Worm (Caenorhabditis elegans) whole organism, young adult: ENCODE data around the gene eco-1.

Experiments used
- B0261.1 ChIP-seq: sonication (generic microtip); optimal IDR thresholded peaks from 2 replicates; lab custom pipeline; 2016; ENCODE audit warnings: mild to moderate bottlenecking, missing genetic modification characterization, moderate library complexity, missing compliant biosample characterization
- B0336.3 ChIP-seq: fragments of 200-800 bp; sonication (Bioruptor generic); IDR thresholded peaks from 2 replicates; pipeline ENCODE4 v1.3.6; 2022; ENCODE audit warnings: missing genetic modification characterization, missing compliant biosample characterization
- C17E4.6 ChIP-seq: fragments of 200-800 bp; sonication (Bioruptor generic); IDR thresholded peaks from 2 replicates; pipeline ENCODE4 v1.3.6; 2022; ENCODE audit warnings: missing genetic modification reagents, missing genetic modification characterization, missing compliant biosample characterization
- F23B12.7 ChIP-seq: sonication (generic microtip); optimal IDR thresholded peaks from 2 replicates; lab custom pipeline; 2017; ENCODE audit warnings: missing genetic modification characterization, mild to moderate bottlenecking, missing compliant biosample characterization, antibody characterized with exemption, moderate library complexity; ENCODE audit not compliant: insufficient read depth
- F33H1.4 ChIP-seq: fragments of 200-800 bp; sonication (Bioruptor generic); IDR thresholded peaks from 2 replicates; pipeline ENCODE4 v1.3.6; 2022; ENCODE audit warnings: missing genetic modification reagents, missing genetic modification characterization, missing compliant biosample characterization
- F39B2.1 ChIP-seq: fragments of 200-800 bp; sonication (Bioruptor generic); IDR thresholded peaks from 2 replicates; pipeline ENCODE4 v1.3.6; 2022; ENCODE audit warnings: missing genetic modification reagents, missing genetic modification characterization, missing compliant biosample characterization
- F55B11.4 ChIP-seq: sonication (generic microtip); optimal IDR thresholded peaks from 2 replicates; lab custom pipeline; 2016; ENCODE audit warnings: missing compliant biosample characterization, missing genetic modification characterization, borderline replicate concordance; ENCODE audit not compliant: insufficient read depth
- F57C9.4 ChIP-seq: sonication (generic microtip); optimal IDR thresholded peaks from 2 replicates; lab custom pipeline; 2017; ENCODE audit warnings: mild to moderate bottlenecking, missing genetic modification characterization, missing compliant biosample characterization
- K12H6.12 ChIP-seq: fragments of 200-800 bp; sonication (Bioruptor generic); optimal IDR thresholded peaks from 2 replicates; lab custom pipeline; 2018; ENCODE audit warnings: mild to moderate bottlenecking, missing genetic modification characterization, missing compliant biosample characterization
- T26A5.8 ChIP-seq: sonication (generic microtip); optimal IDR thresholded peaks from 2 replicates; lab custom pipeline; 2016; ENCODE audit warnings: missing genetic modification characterization, missing compliant biosample characterization
- Y53F4B.3 ChIP-seq: fragments of 200-800 bp; sonication (Bioruptor generic); IDR thresholded peaks from 2 replicates; pipeline ENCODE4 v1.3.6; 2022; ENCODE audit warnings: missing genetic modification reagents, missing genetic modification characterization, missing compliant biosample characterization
- Y53G8AR.9 ChIP-seq: fragments of 200-800 bp; sonication (Bioruptor generic); conservative IDR thresholded peaks from 2 replicates; pipeline ENCODE4 v1.3.6; 2022; ENCODE audit warnings: missing genetic modification reagents, missing genetic modification characterization, missing compliant biosample characterization
- Y79H2A.3 ChIP-seq: fragments of 200-800 bp; sonication (Bioruptor generic); conservative IDR thresholded peaks from 2 replicates; pipeline ENCODE4 v1.3.6; 2022; ENCODE audit warnings: missing genetic modification reagents, missing genetic modification characterization, missing compliant biosample characterization
- Y95B8A.8 ChIP-seq: fragments of 200-800 bp; sonication (Bioruptor generic); IDR thresholded peaks from 2 replicates; pipeline ENCODE4 v1.3.6; 2022; ENCODE audit warnings: missing genetic modification reagents, missing genetic modification characterization, missing compliant biosample characterization
- ama-1 ChIP-seq, 3 experiments: fragments of 150-350 bp in 1 of 3; sonication (generic microtip) in 2 of 3; optimal IDR thresholded peaks; 2 replicates each; lab custom pipeline; 2014 to 2018; ENCODE audit warnings: missing biosample characterization in 2 of 3, missing genetic modification characterization in 2 of 3, missing genetic modification reagents in 2 of 3
- aptf-2 ChIP-seq: fragments of 200-800 bp; sonication (Bioruptor generic); conservative IDR thresholded peaks from 2 replicates; pipeline ENCODE4 v1.3.6; 2022; ENCODE audit warnings: missing genetic modification reagents, missing genetic modification characterization, missing compliant biosample characterization
- atf-7 ChIP-seq: sonication (generic microtip); optimal IDR thresholded peaks from 2 replicates; lab custom pipeline; 2017; ENCODE audit warnings: mild to moderate bottlenecking, missing genetic modification characterization, missing compliant biosample characterization
- athp-1 ChIP-seq: sonication (generic microtip); optimal IDR thresholded peaks from 2 replicates; lab custom pipeline; 2017; ENCODE audit warnings: mild to moderate bottlenecking, missing genetic modification characterization, missing compliant biosample characterization
- attf-5 ChIP-seq: fragments of 200-800 bp; sonication (Bioruptor generic); optimal IDR thresholded peaks from 2 replicates; lab custom pipeline; 2018; ENCODE audit warnings: mild to moderate bottlenecking, missing genetic modification characterization, missing compliant biosample characterization
- bed-2 ChIP-seq: fragments of 200-800 bp; sonication (Bioruptor generic); IDR thresholded peaks from 2 replicates; pipeline ENCODE4 v1.3.6; 2022; ENCODE audit warnings: missing genetic modification reagents, missing genetic modification characterization, missing compliant biosample characterization
- cebp-2 ChIP-seq: fragments of 200-800 bp; sonication (Bioruptor generic); IDR thresholded peaks from 2 replicates; pipeline ENCODE4 v1.3.6; 2022; ENCODE audit warnings: missing genetic modification characterization, missing compliant biosample characterization
- ceh-100 ChIP-seq: fragments of 200-800 bp; sonication (Bioruptor generic); IDR thresholded peaks from 2 replicates; pipeline ENCODE4 v1.3.6; 2022; ENCODE audit warnings: missing genetic modification reagents, missing genetic modification characterization, missing compliant biosample characterization
- dox-1 ChIP-seq: fragments of 200-800 bp; sonication (Bioruptor generic); IDR thresholded peaks from 2 replicates; pipeline ENCODE4 v1.3.6; 2022; ENCODE audit warnings: missing genetic modification reagents, missing genetic modification characterization, missing compliant biosample characterization
- fkh-3 ChIP-seq: sonication (generic microtip); optimal IDR thresholded peaks from 2 replicates; lab custom pipeline; 2016; ENCODE audit warnings: mild to moderate bottlenecking, missing genetic modification characterization, missing compliant biosample characterization
- hmg-1.2 ChIP-seq: fragments of 200-800 bp; sonication (Bioruptor generic); IDR thresholded peaks from 2 replicates; pipeline ENCODE4 v1.3.6; 2022; ENCODE audit warnings: missing genetic modification reagents, missing genetic modification characterization, missing compliant biosample characterization
- hsf-1 ChIP-seq: fragments of 200-800 bp; sonication (Bioruptor generic); IDR thresholded peaks from 2 replicates; pipeline ENCODE4 v1.3.6; 2022; ENCODE audit warnings: missing genetic modification reagents, missing genetic modification characterization, missing compliant biosample characterization
- let-607 ChIP-seq, 2 experiments: fragments of 200-800 bp in 1 of 2; sonication (Bioruptor generic) in 1 of 2; sonication (generic microtip) in 1 of 2; optimal IDR thresholded peaks; 2 replicates each; lab custom pipeline; 2016 to 2018; ENCODE audit warnings: mild to moderate bottlenecking in 2 of 2, missing compliant biosample characterization in 2 of 2, missing genetic modification characterization in 2 of 2, moderate library complexity in 2 of 2, missing genotype in 1 of 2
- lin-26 ChIP-seq: fragments of 200-800 bp; sonication (Bioruptor generic); IDR thresholded peaks from 2 replicates; pipeline ENCODE4 v1.3.6; 2022; ENCODE audit warnings: missing genetic modification reagents, missing genetic modification characterization, missing compliant biosample characterization
- lin-40 ChIP-seq: sonication (generic microtip); optimal IDR thresholded peaks from 2 replicates; lab custom pipeline; 2016; ENCODE audit warnings: missing genetic modification characterization, mild to moderate bottlenecking, missing compliant biosample characterization, missing genotype, missing genetic modification reagents
- lin-54 ChIP-seq: fragments of 200-800 bp; sonication (Bioruptor generic); optimal IDR thresholded peaks from 2 replicates; lab custom pipeline; 2018; ENCODE audit warnings: mild to moderate bottlenecking, missing genetic modification characterization, missing compliant biosample characterization
- lir-1 ChIP-seq: fragments of 200-800 bp; sonication (Bioruptor generic); conservative IDR thresholded peaks from 2 replicates; pipeline ENCODE4 v1.3.6; 2022; ENCODE audit warnings: missing genetic modification reagents, missing genetic modification characterization, missing compliant biosample characterization
- lsy-27 ChIP-seq: sonication (generic microtip); optimal IDR thresholded peaks from 2 replicates; lab custom pipeline; 2017; ENCODE audit warnings: missing genetic modification characterization, mild to moderate bottlenecking, missing compliant biosample characterization, antibody characterized with exemption, missing genotype, borderline replicate concordance; ENCODE audit not compliant: insufficient read depth
- madf-10 ChIP-seq: sonication (generic microtip); optimal IDR thresholded peaks from 2 replicates; lab custom pipeline; 2016; ENCODE audit warnings: mild to moderate bottlenecking, missing genetic modification characterization, missing compliant biosample characterization
- madf-8 ChIP-seq: fragments of 200-800 bp; sonication (Bioruptor generic); conservative IDR thresholded peaks from 2 replicates; pipeline ENCODE4 v1.3.6; 2022; ENCODE audit warnings: missing genetic modification reagents, missing genetic modification characterization, missing compliant biosample characterization
- mcd-1 ChIP-seq: fragments of 200-800 bp; sonication (Bioruptor generic); IDR thresholded peaks from 2 replicates; pipeline ENCODE4 v1.3.6; 2022; ENCODE audit warnings: missing genetic modification reagents, missing genetic modification characterization, missing compliant biosample characterization
- nfya-2 ChIP-seq: fragments of 200-800 bp; sonication (Bioruptor generic); IDR thresholded peaks from 2 replicates; pipeline ENCODE4 v1.3.6; 2022; ENCODE audit warnings: missing genetic modification reagents, missing genetic modification characterization, missing compliant biosample characterization
- nhr-27 ChIP-seq: fragments of 200-800 bp; sonication (Bioruptor generic); optimal IDR thresholded peaks from 2 replicates; lab custom pipeline; 2018; ENCODE audit warnings: mild to moderate bottlenecking, missing genetic modification characterization, moderate library complexity, missing compliant biosample characterization
- nhr-80 ChIP-seq: sonication (generic microtip); optimal IDR thresholded peaks from 2 replicates; lab custom pipeline; 2016; ENCODE audit warnings: missing genetic modification characterization, missing compliant biosample characterization
- snpc-1.1 ChIP-seq: sonication (generic microtip); optimal IDR thresholded peaks from 2 replicates; lab custom pipeline; 2017; ENCODE audit warnings: missing genetic modification characterization, mild to moderate bottlenecking, missing compliant biosample characterization, antibody characterized with exemption, moderate library complexity, missing genotype, missing genetic modification reagents; ENCODE audit not compliant: insufficient read depth
- snpc-1.3 ChIP-seq: sonication (generic microtip); optimal IDR thresholded peaks from 2 replicates; lab custom pipeline; 2017; ENCODE audit warnings: missing genetic modification characterization, mild to moderate bottlenecking, missing compliant biosample characterization, antibody characterized with exemption, moderate library complexity, missing genotype, missing genetic modification reagents; ENCODE audit not compliant: insufficient read depth
- tbx-9 ChIP-seq: sonication (generic microtip); optimal IDR thresholded peaks from 2 replicates; lab custom pipeline; 2016; ENCODE audit warnings: borderline replicate concordance, missing genetic modification characterization, inconsistent platforms, missing compliant biosample characterization
- tlf-1 ChIP-seq: fragments of 200-800 bp; sonication (Bioruptor generic); optimal IDR thresholded peaks from 2 replicates; lab custom pipeline; 2018; ENCODE audit warnings: mild to moderate bottlenecking, missing genetic modification characterization, missing compliant biosample characterization
- unc-130 ChIP-seq: sonication (generic microtip); optimal IDR thresholded peaks from 2 replicates; lab custom pipeline; 2016; ENCODE audit warnings: missing genetic modification reagents, missing genetic modification characterization, missing compliant biosample characterization
- zfh-2 ChIP-seq: fragments of 200-800 bp; sonication (Bioruptor generic); conservative IDR thresholded peaks from 2 replicates; pipeline ENCODE4 v1.3.6; 2022; ENCODE audit warnings: missing genetic modification reagents, missing genetic modification characterization, missing compliant biosample characterization
- ztf-18 ChIP-seq: sonication (generic microtip); optimal IDR thresholded peaks from 2 replicates; lab custom pipeline; 2016; ENCODE audit warnings: missing genotype, mild to moderate bottlenecking, missing genetic modification characterization, missing compliant biosample characterization
- ztf-26 ChIP-seq: sonication (generic microtip); optimal IDR thresholded peaks from 2 replicates; lab custom pipeline; 2017; ENCODE audit warnings: missing genetic modification characterization, missing compliant biosample characterization
- ztf-6 ChIP-seq: fragments of 200-800 bp; sonication (Bioruptor generic); IDR thresholded peaks from 2 replicates; pipeline ENCODE4 v1.3.6; 2022; ENCODE audit warnings: missing genetic modification reagents, missing genetic modification characterization, missing compliant biosample characterization

The eco-1 gene

ce11 chrIII:7336214-7336613 is 22.7 kb downstream of the eco-1 start, which contains the start of gene gsp-2 (continued):
- TF ChIP-seq C17E4.6 (GFP tag; lab: Robert Waterston, UW), result no peak
- TF ChIP-seq F39B2.1, result no peak
- no peak for TF ChIP-seq F57C9.4 (tag; lab: Kevin White, UChicago)
- TF ChIP-seq zfh-2 (GFP tag; lab: Robert Waterston, UW), result peak; percentile 61; the same call in 1 of the 2 replicates
- TF ChIP-seq fkh-3 (tag; lab: Kevin White, UChicago), result no peak
- TF ChIP-seq unc-130, result no peak
- TF ChIP-seq tbx-9 (tag; lab: Kevin White, UChicago), result no peak
- TF ChIP-seq Y53F4B.3, result no peak
- 0 out of 2 replicates have a peak, but pooled peaks have one; percentile 14 for TF ChIP-seq cebp-2
- 0 out of 2 replicates have a peak, but pooled peaks have one; percentile 16 for TF ChIP-seq ceh-100
- no peak for TF ChIP-seq T26A5.8 (tag; lab: Kevin White, UChicago)
- TF ChIP-seq mcd-1 (GFP tag; lab: Robert Waterston, UW), result peak; percentile 84
- peak; percentile 27 for TF ChIP-seq snpc-1.1 (tag; lab: Kevin White, UChicago)
- peak; percentile 87 for TF ChIP-seq dox-1 (GFP tag; lab: Robert Waterston, UW)
- TF ChIP-seq Y95B8A.8 (GFP tag; lab: Robert Waterston, UW), result 0 out of 2 replicates have a peak, but pooled peaks have one; percentile 39
- peak; percentile 61 for TF ChIP-seq lin-54 (GFP tag; lab: Kevin White, UChicago)
- TF ChIP-seq madf-8 (GFP tag; lab: Robert Waterston, UW), result 0 out of 2 replicates have a peak, but pooled peaks have one; percentile 22
- no peak for TF ChIP-seq K12H6.12
- TF ChIP-seq ztf-6 (GFP tag; lab: Robert Waterston, UW), result no peak
- peak; percentile 73 for TF ChIP-seq attf-5 (GFP tag; lab: Kevin White, UChicago)
- TF ChIP-seq atf-7, result peak; percentile 51
- TF ChIP-seq F33H1.4 (GFP tag; lab: Robert Waterston, UW), result peak; percentile 90
- no peak for TF ChIP-seq hsf-1 (GFP tag; lab: Robert Waterston, UW)
- TF ChIP-seq ztf-26, result no peak
- TF ChIP-seq Y79H2A.3, result no peak
- TF ChIP-seq F55B11.4 (tag; lab: Kevin White, UChicago), result no peak
- TF ChIP-seq let-607 (tag; optimal IDR thresholded peaks at IDR 0.05; lab: Kevin White, UChicago), result peak; percentile 59 to 76
- TF ChIP-seq athp-1, result no peak
- no peak for TF ChIP-seq madf-10 (tag; lab: Kevin White, UChicago)
- TF ChIP-seq nfya-2 (GFP tag; lab: Robert Waterston, UW), result no peak
- no peak for TF ChIP-seq snpc-1.3 (tag; lab: Kevin White, UChicago)
- no peak for TF ChIP-seq bed-2 (GFP tag; lab: Robert Waterston, UW)
- TF ChIP-seq lin-40 (tag; lab: Kevin White, UChicago), result peak; percentile 6
- no peak for TF ChIP-seq nhr-27 (tag; lab: Kevin White, UChicago)
- TF ChIP-seq F23B12.7 (tag; lab: Kevin White, UChicago), result peak; percentile 71
- TF ChIP-seq nhr-80 (tag; lab: Kevin White, UChicago), result peak; percentile 84
- peak; percentile 62; the same call in 1 of the 2 replicates for TF ChIP-seq lir-1
- TF ChIP-seq tlf-1 (GFP tag; lab: Kevin White, UChicago), result peak; percentile 5
- no peak for TF ChIP-seq ama-1 (optimal IDR thresholded peaks at IDR 0.05; lab: Kevin White, UChicago)
- no peak for TF ChIP-seq ama-1 (GFP tag; optimal IDR thresholded peaks at IDR 0.05; lab: Kevin White, UChicago)
- TF ChIP-seq ztf-18 (tag; lab: Kevin White, UChicago), result peak; percentile 47
- TF ChIP-seq lsy-27 (tag; lab: Kevin White, UChicago), result peak; percentile 26
- TF ChIP-seq B0336.3 (GFP tag; lab: Robert Waterston, UW), result peak; percentile 28; the same call in 1 of the 2 replicates
- peak; percentile 47; the same call in 1 of the 2 replicates for TF ChIP-seq hmg-1.2 (GFP tag; lab: Robert Waterston, UW)
- TF ChIP-seq aptf-2 (GFP tag; lab: Robert Waterston, UW), result no peak
- no peak for TF ChIP-seq B0261.1 (tag; lab: Kevin White, UChicago)
- 0 out of 2 replicates have a peak, but pooled peaks have one; percentile 15 for TF ChIP-seq Y53G8AR.9
- 0 out of 2 replicates have a peak, but pooled peaks have one; percentile 34 for TF ChIP-seq lin-26 (GFP tag; lab: Robert Waterston, UW)
